Fruit fly (Drosophila melanogaster) Kc167 (cell line): ENCODE measurements around the gene CG31871.

Source experiments
- Myc ChIP-seq: fragments of >200 bp; optimal IDR thresholded peaks from 2 replicates; lab custom pipeline; 2017; ENCODE audit warnings: missing external identifiers
- Sin3A ChIP-seq: fragments of >200 bp; optimal IDR thresholded peaks from 2 replicates; lab custom pipeline; 2018; ENCODE audit warnings: missing external identifiers
- h ChIP-seq: fragments of >200 bp; optimal IDR thresholded peaks from 3 replicates; lab custom pipeline; 2018; ENCODE audit warnings: missing external identifiers
- insv ChIP-seq: fragments of >200 bp; optimal IDR thresholded peaks from 3 replicates; lab custom pipeline; 2018; ENCODE audit warnings: missing external identifiers
- psq ChIP-seq: fragments of >200 bp; optimal IDR thresholded peaks from 2 replicates; lab custom pipeline; 2017; ENCODE audit warnings: missing external identifiers
- ttk ChIP-seq: sonication (Bioruptor generic); optimal IDR thresholded peaks from 2 replicates; lab custom pipeline; 2017; ENCODE audit warnings: missing external identifiers

Gene CG31871

dm6 chr2L:10681602-10682001, 19.7 kb downstream of the CG31871 start, which contains the start of gene CG17107:
Gene CG17107, plus strand, starts transcription at chr2L:10681902.
- TF ChIP-seq psq (lab: Kevin White, UChicago) = no peak
- no peak for TF ChIP-seq h (lab: Kevin White, UChicago)
- TF ChIP-seq ttk (lab: Kevin White, UChicago) = no peak
- TF ChIP-seq Myc (lab: Kevin White, UChicago) = no peak

DNA sequence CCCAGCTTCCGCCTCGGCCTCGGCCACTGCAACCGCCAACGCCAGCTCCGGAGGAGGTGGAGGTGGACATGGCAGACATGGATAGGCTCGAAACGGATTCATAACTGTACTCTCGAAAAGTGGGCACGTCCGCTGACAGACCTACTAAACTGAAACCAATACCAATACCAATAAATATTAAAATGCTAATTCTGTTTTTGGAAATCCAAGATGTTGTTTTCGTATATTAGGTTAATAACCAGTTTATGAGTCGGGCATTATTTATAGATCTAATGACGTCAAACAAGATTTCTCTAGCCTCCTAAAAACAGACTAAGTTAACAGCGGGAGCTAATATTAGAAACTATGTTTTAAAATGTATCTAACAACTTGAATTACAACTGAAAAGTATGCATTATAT, 20.3 kb downstream of the CG31871 start:
- TF ChIP-seq insv (lab: Kevin White, UChicago) (no peak), psq (lab: Kevin White, UChicago) (no peak), ttk (lab: Kevin White, UChicago) (no peak), Sin3A (no peak), h (lab: Kevin White, UChicago) (no peak), Myc (lab: Kevin White, UChicago) (no peak)

dm6 chr2L:10682912-10683311, 21.0 kb downstream of the CG31871 start:
- TF ChIP-seq Sin3A (no peak), ttk (lab: Kevin White, UChicago) (no peak), psq (lab: Kevin White, UChicago) (no peak), h (lab: Kevin White, UChicago) (no peak), Myc (lab: Kevin White, UChicago) (no peak), insv (lab: Kevin White, UChicago) (no peak)

DNA sequence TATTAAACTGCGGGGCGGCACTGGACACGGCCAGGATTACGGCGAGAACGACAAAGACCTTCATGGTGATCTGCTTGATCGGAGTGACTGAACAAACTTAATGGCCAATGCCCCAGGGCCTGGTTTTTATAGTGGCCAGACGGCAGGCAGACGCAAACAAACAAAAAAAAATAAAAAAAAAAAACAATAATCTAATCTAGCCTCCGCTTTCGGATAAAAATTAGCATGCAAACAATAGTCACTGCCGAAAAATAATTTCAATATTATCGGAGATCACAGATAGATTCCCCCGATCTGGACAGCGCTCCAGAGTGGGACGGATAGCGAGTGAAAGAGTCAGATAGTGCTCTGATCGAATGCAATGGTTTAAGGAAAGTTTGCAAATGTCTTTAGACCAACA, 22.4 kb downstream of the CG31871 start, which contains the start of gene CG7299:
Gene CG7299, minus strand, starts transcription at position 101 of the 400 bp plus-strand sequence.
- TF ChIP-seq ttk (lab: Kevin White, UChicago) (no peak), Myc (lab: Kevin White, UChicago) (no peak), h (lab: Kevin White, UChicago) (no peak), Sin3A (no peak), psq (lab: Kevin White, UChicago) (no peak), insv (lab: Kevin White, UChicago) (no peak)

DNA sequence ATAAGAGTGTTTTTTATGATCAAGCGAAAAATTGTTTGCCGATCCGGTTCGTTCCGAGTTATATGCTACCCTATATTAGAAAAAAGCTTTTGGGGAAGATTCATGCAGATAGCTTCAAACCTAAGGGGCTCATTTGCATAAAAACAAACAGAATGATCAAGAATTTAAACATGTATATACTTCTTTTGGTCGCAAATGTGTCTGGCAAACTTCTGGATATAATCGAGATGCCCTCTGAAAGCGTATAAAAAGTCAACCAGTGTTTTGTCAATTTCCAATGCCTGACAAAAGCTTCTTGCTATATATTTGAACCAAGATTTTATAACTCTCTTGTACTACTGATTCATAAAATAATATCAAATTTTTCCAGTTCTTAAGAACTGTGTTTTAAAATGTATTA, 23.8 kb downstream of the CG31871 start:
- no peak for TF ChIP-seq psq (lab: Kevin White, UChicago)
- TF ChIP-seq h (lab: Kevin White, UChicago) = no peak
- no peak for TF ChIP-seq Sin3A
- no peak for TF ChIP-seq Myc (lab: Kevin White, UChicago)
- no peak for TF ChIP-seq ttk (lab: Kevin White, UChicago)
- no peak for TF ChIP-seq insv (lab: Kevin White, UChicago)

DNA sequence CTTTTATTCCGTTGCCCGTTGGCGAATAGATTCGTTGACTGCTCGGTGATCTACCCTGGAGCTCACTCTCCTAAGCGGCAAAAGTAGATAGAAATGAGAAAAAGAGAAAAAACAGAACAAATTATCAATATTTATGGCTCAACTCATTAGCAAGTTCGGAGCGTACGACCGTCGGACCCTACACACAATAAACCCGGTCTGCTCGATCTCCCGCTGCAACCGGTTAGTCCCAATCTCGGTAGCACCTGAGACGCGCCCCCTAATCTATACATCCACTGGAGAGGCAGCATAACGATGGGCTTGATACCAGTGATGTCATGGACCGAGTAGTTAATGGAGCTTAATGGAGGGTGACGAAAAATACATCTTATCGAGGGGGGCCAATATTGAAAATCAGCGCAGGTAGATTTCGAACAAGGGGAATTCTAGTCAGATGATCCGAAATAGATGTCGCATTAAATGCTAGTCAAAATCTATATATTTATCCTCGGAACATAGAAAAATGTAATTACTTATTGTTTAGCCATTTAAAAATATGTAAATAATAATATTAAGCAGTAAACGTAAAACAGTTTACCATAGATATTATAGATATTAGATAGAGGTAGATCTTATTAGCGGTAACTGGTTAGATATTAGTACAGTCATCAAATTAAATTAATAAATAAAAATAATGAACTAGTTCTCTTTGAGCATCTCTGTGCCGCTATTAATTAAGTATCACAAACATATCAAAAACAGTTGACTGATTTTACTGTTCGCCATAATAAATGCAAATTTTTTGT, 25.3 kb downstream of the CG31871 start, which contains the start of gene CG7296:
Gene CG7296, minus strand, starts transcription at position 58 of the 785 bp plus-strand sequence.
- TF ChIP-seq insv (lab: Kevin White, UChicago) (no peak), h (lab: Kevin White, UChicago) (no peak), psq (lab: Kevin White, UChicago) (no peak), Myc (lab: Kevin White, UChicago) (no peak), Sin3A (no peak), ttk (lab: Kevin White, UChicago) (no peak)

DNA sequence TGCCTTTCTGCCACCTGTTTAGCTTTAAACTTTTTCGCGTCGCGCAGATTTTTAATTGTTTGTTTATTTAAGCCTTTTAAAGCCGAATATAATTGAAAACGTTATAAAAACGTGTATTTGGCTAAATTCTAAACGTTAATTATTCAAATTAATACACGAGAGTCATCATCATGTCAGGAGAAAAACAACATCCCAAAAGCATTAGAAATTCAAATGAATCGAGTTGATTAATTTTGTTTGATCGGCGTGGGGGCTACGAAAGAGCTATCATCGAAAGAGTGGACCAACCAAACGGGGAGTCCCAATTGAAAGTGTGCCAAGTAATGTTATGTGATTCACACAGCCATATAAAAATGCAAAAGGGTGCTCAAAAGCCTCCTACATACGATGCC, 25.9 kb downstream of the CG31871 start:
- TF ChIP-seq insv (lab: Kevin White, UChicago) (no peak), psq (lab: Kevin White, UChicago) (no peak), h (lab: Kevin White, UChicago) (no peak), Myc (lab: Kevin White, UChicago) (no peak), Sin3A (no peak), ttk (lab: Kevin White, UChicago) (no peak)

DNA sequence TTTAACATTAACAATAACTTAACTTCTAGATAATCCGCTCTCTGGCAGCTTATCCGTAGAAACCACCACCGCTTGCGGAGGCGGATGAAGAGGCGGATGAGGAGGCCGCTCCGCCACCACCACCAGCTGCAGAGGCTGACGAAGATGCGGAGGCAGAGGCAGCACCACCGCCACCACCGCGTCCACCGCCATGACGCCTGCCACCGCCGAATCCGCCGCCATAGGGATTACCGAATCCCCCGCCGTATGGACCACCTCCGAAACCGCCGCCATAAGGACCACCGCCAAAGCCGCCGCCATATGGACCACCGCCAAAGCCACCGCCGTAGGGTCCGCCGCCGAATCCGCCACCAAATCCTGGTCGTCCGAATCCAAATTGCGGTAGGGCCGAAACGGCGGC, 26.9 kb downstream of the CG31871 start:
- TF ChIP-seq ttk (lab: Kevin White, UChicago) (no peak), psq (lab: Kevin White, UChicago) (no peak), Sin3A (no peak), Myc (lab: Kevin White, UChicago) (no peak), insv (lab: Kevin White, UChicago) (no peak), h (lab: Kevin White, UChicago) (no peak)

DNA sequence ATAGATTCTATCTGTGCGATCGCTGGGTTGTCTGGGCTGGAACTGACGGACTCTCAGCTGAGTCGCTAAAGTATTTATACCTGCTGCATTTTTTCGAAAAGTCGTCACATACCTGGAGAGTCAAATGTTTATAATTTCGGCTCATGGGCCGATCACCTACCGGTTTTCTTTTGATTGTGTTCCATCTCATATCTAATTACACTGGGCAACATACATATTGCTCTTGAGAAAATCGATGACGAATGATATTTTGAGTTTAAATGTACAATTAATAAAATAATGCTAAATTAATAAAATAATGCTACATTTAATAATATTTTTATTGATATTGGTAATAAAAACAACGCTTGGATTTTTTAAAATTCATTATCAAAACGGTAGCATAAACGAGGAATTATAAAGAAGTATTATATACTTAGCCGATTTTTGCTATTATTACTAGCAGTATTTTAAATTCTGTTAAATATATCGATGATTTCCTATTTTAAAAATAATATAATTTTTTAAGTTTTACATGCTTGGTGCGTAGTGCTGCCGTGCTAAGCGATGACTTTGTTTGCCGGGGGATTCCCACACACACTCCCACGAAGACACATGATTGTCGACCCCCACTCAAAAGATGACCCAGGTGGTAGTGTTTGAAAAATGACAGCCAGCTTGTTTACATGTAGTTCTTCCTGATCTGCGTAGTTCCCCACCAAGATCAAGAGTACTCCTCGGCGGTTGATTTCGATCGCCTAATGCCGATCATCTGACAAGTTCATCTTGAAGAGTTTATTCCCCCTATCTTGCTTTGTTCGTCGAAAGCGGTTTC, 27.5 kb downstream of the CG31871 start, which contains the start of gene CG7294:
Gene CG7294, minus strand, starts transcription at position 51 of the 814 bp plus-strand sequence.
- TF ChIP-seq insv (lab: Kevin White, UChicago) (no peak), psq (lab: Kevin White, UChicago) (no peak), Sin3A (no peak), ttk (lab: Kevin White, UChicago) (no peak)

dm6 chr2L:10693018-10693417, 31.1 kb downstream of the CG31871 start:
- no peak for TF ChIP-seq psq (lab: Kevin White, UChicago)
- no peak for TF ChIP-seq Sin3A
- no peak for TF ChIP-seq h (lab: Kevin White, UChicago)

- TF ChIP-seq psq (lab: Kevin White, UChicago) (no peak), h (lab: Kevin White, UChicago) (no peak), insv (lab: Kevin White, UChicago) (no peak), Sin3A (no peak)
Observed at dm6 chr2L:10694053-10694618, 32.3 kb downstream of the CG31871 start, which contains the start of gene CG17108. Gene CG17108, minus strand, starts transcription at chr2L:10694103.
